ENCODE assay signal across 1 fruit fly cellular context in the genomic region with DNA sequence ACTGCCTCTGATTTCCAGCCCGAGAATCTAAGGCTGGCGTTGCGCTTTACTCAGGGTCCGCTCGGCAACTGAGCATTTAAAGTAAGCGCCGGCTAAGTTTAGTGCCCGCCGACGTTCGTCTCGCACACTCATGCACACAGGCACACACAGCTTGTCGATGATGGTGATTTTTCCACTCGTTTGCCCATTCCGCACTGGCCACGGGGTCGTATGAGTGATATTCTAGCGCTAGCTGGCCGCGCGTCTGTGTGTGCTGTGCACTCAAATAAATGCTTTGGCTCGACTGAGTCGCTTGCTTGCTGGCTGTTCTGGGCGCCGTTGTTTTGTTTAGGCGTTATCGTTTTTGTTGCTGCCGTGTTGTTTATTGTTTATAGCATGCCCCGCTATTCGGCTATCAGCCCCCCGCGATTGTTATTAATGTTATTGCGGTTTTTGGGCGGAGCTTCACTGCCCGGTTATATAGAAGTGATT.
TF ChIP-seq lines count a peak whose summit lies in the region.

A gene (minus strand): TSS at position 72 of the 471 bp plus-strand sequence.

TF ChIP-seq in whole organism, embryonic, 481 proteins besides CTCF, POLR2A, EP300 and RAD21 (continued from another document and continues in another):
- TF ChIP-seq amos (GFP tag; IDR thresholded peaks at IDR 0.05; lab: Robert Waterston, UW; ENCODE audit: partially characterized antibody) (peak; percentile 55; the same call in 1 of the 2 replicates), gem (tag; optimal IDR thresholded peaks at IDR 0.05; lab: Kevin White, UChicago) (peak; percentile 20), sens (GFP tag; lab: Kevin White, UChicago) (peak; percentile 41), CG7357 (GFP tag; IDR thresholded peaks at IDR 0.05; lab: Robert Waterston, UW) (no peak), CG13424 (tag; optimal IDR thresholded peaks at IDR 0.05; lab: Kevin White, UChicago) (no peak), Hey (tag; optimal IDR thresholded peaks at IDR 0.05; lab: Kevin White, UChicago) (peak; percentile 88), Dref (GFP tag; IDR thresholded peaks at IDR 0.05; lab: Robert Waterston, UW) (no peak), dpn (GFP tag; optimal IDR thresholded peaks at IDR 0.05; lab: Kevin White, UChicago) (no peak), zf30C (GFP tag; optimal IDR thresholded peaks at IDR 0.05; lab: Kevin White, UChicago) (no peak), CG11085 (GFP tag; IDR thresholded peaks at IDR 0.05; lab: Robert Waterston, UW) (no peak), CG13287 (GFP tag; IDR thresholded peaks at IDR 0.05; lab: Robert Waterston, UW; ENCODE audit: partially characterized antibody) (peak; percentile 66), fu2 (GFP tag; optimal IDR thresholded peaks at IDR 0.05; lab: Kevin White, UChicago) (no peak), Asciz (GFP tag; optimal IDR thresholded peaks at IDR 0.05; lab: Kevin White, UChicago) (no peak), Hr39 (optimal IDR thresholded peaks at IDR 0.05; lab: Kevin White, UChicago) (no peak), Fer3 (tag; optimal IDR thresholded peaks at IDR 0.05; lab: Kevin White, UChicago) (no peak), CG3407 (GFP tag; optimal IDR thresholded peaks at IDR 0.05; lab: Kevin White, UChicago) (no peak), CG7556 (GFP tag; optimal IDR thresholded peaks at IDR 0.05; lab: Kevin White, UChicago) (no peak), twi (tag; optimal IDR thresholded peaks at IDR 0.05; lab: Kevin White, UChicago) (no peak), Scr (GFP tag; IDR thresholded peaks at IDR 0.05; lab: Robert Waterston, UW; ENCODE audit: partially characterized antibody) (no peak), Dll (GFP tag; IDR thresholded peaks at IDR 0.05; lab: Robert Waterston, UW; ENCODE audit: partially characterized antibody) (no peak), Nf-YB (GFP tag; optimal IDR thresholded peaks at IDR 0.05; lab: Kevin White, UChicago) (no peak), Sry-β (GFP tag; optimal IDR thresholded peaks at IDR 0.05; lab: Kevin White, UChicago) (no peak), abd-A (tag; optimal IDR thresholded peaks at IDR 0.05; lab: Kevin White, UChicago) (peak; percentile 62), chinmo (GFP tag; IDR thresholded peaks at IDR 0.05; lab: Robert Waterston, UW; ENCODE audit: partially characterized antibody) (peak; percentile 91; the same call in 3 of the 4 replicates), CG17612 (GFP tag; IDR thresholded peaks at IDR 0.05; lab: Robert Waterston, UW) (no peak), dmrt11E (tag; optimal IDR thresholded peaks at IDR 0.05; lab: Kevin White, UChicago) (no peak), dan (GFP tag; IDR thresholded peaks at IDR 0.05; lab: Robert Waterston, UW) (no peak), dysf (GFP tag; IDR thresholded peaks at IDR 0.05; lab: Robert Waterston, UW) (no peak), Fer2 (tag; optimal IDR thresholded peaks at IDR 0.05; lab: Kevin White, UChicago) (no peak), mirr (GFP tag; optimal IDR thresholded peaks at IDR 0.05; lab: Kevin White, UChicago) (peak; percentile 75), CG7963 (GFP tag; IDR thresholded peaks at IDR 0.05; lab: Robert Waterston, UW; ENCODE audit: partially characterized antibody) (no peak), Meics (GFP tag; optimal IDR thresholded peaks at IDR 0.05; lab: Kevin White, UChicago) (peak; percentile 3), Fer1 (GFP tag; optimal IDR thresholded peaks at IDR 0.05; lab: Kevin White, UChicago) (peak; percentile 35), PHDP (tag; optimal IDR thresholded peaks at IDR 0.05; lab: Kevin White, UChicago) (peak; percentile 26), Lhr (GFP tag; optimal IDR thresholded peaks at IDR 0.05; lab: Kevin White, UChicago) (no peak), CG31365 (tag; optimal IDR thresholded peaks at IDR 0.05; lab: Kevin White, UChicago) (no peak), crc (GFP tag; optimal IDR thresholded peaks at IDR 0.05; lab: Kevin White, UChicago) (no peak), tup (GFP tag; optimal IDR thresholded peaks at IDR 0.05; lab: Kevin White, UChicago) (no peak), Ptx1 (GFP tag; IDR thresholded peaks at IDR 0.05; lab: Robert Waterston, UW) (no peak), CG2712 (tag; optimal IDR thresholded peaks at IDR 0.05; lab: Kevin White, UChicago) (no peak), br (optimal IDR thresholded peaks at IDR 0.05; lab: Kevin White, UChicago) (no peak), ems (GFP tag; optimal IDR thresholded peaks at IDR 0.05; lab: Kevin White, UChicago) (no peak), lilli (GFP tag; optimal IDR thresholded peaks at IDR 0.05; lab: Kevin White, UChicago) (no peak), CG3847 (GFP tag; IDR thresholded peaks at IDR 0.05; lab: Robert Waterston, UW) (0 out of 2 replicates have a peak, but pooled peaks have one; percentile 15), Aef1 (GFP tag; IDR thresholded peaks at IDR 0.05; lab: Robert Waterston, UW) (peak; percentile 39), CG17359 (tag; optimal IDR thresholded peaks at IDR 0.05; lab: Kevin White, UChicago) (no peak), CG34224 (GFP tag; IDR thresholded peaks at IDR 0.05; lab: Robert Waterston, UW; ENCODE audit: partially characterized antibody) (peak; percentile 55; the same call in 2 of the 3 replicates), grn (GFP tag; optimal IDR thresholded peaks at IDR 0.05; lab: Kevin White, UChicago) (no peak), Opbp (GFP tag; IDR thresholded peaks at IDR 0.05; lab: Robert Waterston, UW; ENCODE audit: partially characterized antibody) (no peak), lmd (GFP tag; IDR thresholded peaks at IDR 0.05; lab: Robert Waterston, UW) (no peak), CG10565 (GFP tag; optimal IDR thresholded peaks at IDR 0.05; lab: Kevin White, UChicago) (no peak), NfI (GFP tag; optimal IDR thresholded peaks at IDR 0.05; lab: Kevin White, UChicago) (no peak), schlank (tag; optimal IDR thresholded peaks at IDR 0.05; lab: Kevin White, UChicago) (no peak), Bdp1 (GFP tag; optimal IDR thresholded peaks at IDR 0.05; lab: Kevin White, UChicago) (no peak), cato (GFP tag; optimal IDR thresholded peaks at IDR 0.05; lab: Kevin White, UChicago; ENCODE audit: borderline replicate concordance) (no peak), CG1792 (GFP tag; optimal IDR thresholded peaks at IDR 0.05; lab: Kevin White, UChicago) (no peak), rib (GFP tag; IDR thresholded peaks at IDR 0.05; lab: Robert Waterston, UW) (no peak), Nf-YA (GFP tag; IDR thresholded peaks at IDR 0.05; lab: Robert Waterston, UW) (no peak), pan (optimal IDR thresholded peaks at IDR 0.05; lab: Kevin White, UChicago) (no peak), pan (GFP tag; optimal IDR thresholded peaks at IDR 0.05 in 1 of 2, IDR thresholded peaks at IDR 0.05 in 1 of 2) (no peak), ab (GFP tag; optimal IDR thresholded peaks at IDR 0.05; lab: Kevin White, UChicago) (no peak), Lpt (GFP tag; optimal IDR thresholded peaks at IDR 0.05; lab: Kevin White, UChicago) (no peak), trh (GFP tag; optimal IDR thresholded peaks at IDR 0.05; lab: Kevin White, UChicago) (no peak), sob (GFP tag; IDR thresholded peaks at IDR 0.05; lab: Robert Waterston, UW) (no peak), CG14014 (GFP tag; IDR thresholded peaks at IDR 0.05; lab: Robert Waterston, UW) (no peak), Deaf1 (tag; optimal IDR thresholded peaks at IDR 0.05; lab: Kevin White, UChicago) (peak; percentile 75), CG15011 (GFP tag; optimal IDR thresholded peaks at IDR 0.05; lab: Kevin White, UChicago) (no peak), CG6813 (GFP tag; optimal IDR thresholded peaks at IDR 0.05; lab: Kevin White, UChicago) (no peak), CG32772 (GFP tag; IDR thresholded peaks at IDR 0.05; lab: Robert Waterston, UW) (no peak), H15 (GFP tag; IDR thresholded peaks at IDR 0.05; lab: Robert Waterston, UW) (no peak), Hr3 (GFP tag; optimal IDR thresholded peaks at IDR 0.05; lab: Kevin White, UChicago) (no peak), eve (GFP tag; optimal IDR thresholded peaks at IDR 0.05; lab: Kevin White, UChicago) (no peak), CG8281 (tag; optimal IDR thresholded peaks at IDR 0.05; lab: Kevin White, UChicago) (no peak), CG15514 (GFP tag; optimal IDR thresholded peaks at IDR 0.05; lab: Kevin White, UChicago) (no peak), zen (tag; optimal IDR thresholded peaks at IDR 0.05; lab: Kevin White, UChicago) (no peak), Kr (GFP tag; optimal IDR thresholded peaks at IDR 0.05; lab: Kevin White, UChicago) (no peak), CG12071 (GFP tag; optimal IDR thresholded peaks at IDR 0.05; lab: Kevin White, UChicago) (no peak), CG10147 (GFP tag; optimal IDR thresholded peaks at IDR 0.05; lab: Kevin White, UChicago) (no peak), Gsc (GFP tag; IDR thresholded peaks at IDR 0.05; lab: Robert Waterston, UW) (no peak), pum (GFP tag; optimal IDR thresholded peaks at IDR 0.05; lab: Kevin White, UChicago) (no peak), Doc3 (GFP tag; IDR thresholded peaks at IDR 0.05; lab: Robert Waterston, UW; ENCODE audit: partially characterized antibody) (no peak), CG2116 (GFP tag; optimal IDR thresholded peaks at IDR 0.05; lab: Kevin White, UChicago) (no peak), Dip2 (GFP tag; IDR thresholded peaks at IDR 0.05; lab: Robert Waterston, UW) (no peak), Antp (GFP tag; optimal IDR thresholded peaks at IDR 0.05; lab: Kevin White, UChicago) (no peak), Eip74EF (GFP tag; optimal IDR thresholded peaks at IDR 0.05; lab: Kevin White, UChicago) (no peak), CG10267 (tag; optimal IDR thresholded peaks at IDR 0.05; lab: Kevin White, UChicago) (no peak), Atf-2 (GFP tag; optimal IDR thresholded peaks at IDR 0.05; lab: Kevin White, UChicago) (no peak), sim (GFP tag; IDR thresholded peaks at IDR 0.05; lab: Robert Waterston, UW) (no peak), ssp (GFP tag; IDR thresholded peaks at IDR 0.05; lab: Robert Waterston, UW) (no peak), aop (GFP tag; IDR thresholded peaks at IDR 0.05; lab: Robert Waterston, UW) (no peak), Xbp1 (GFP tag; optimal IDR thresholded peaks at IDR 0.05; lab: Kevin White, UChicago) (no peak), phol (tag; optimal IDR thresholded peaks at IDR 0.05; lab: Kevin White, UChicago) (no peak), insv (GFP tag; optimal IDR thresholded peaks at IDR 0.05; lab: Kevin White, UChicago) (no peak), Rx (GFP tag; IDR thresholded peaks at IDR 0.05; lab: Robert Waterston, UW) (no peak), scrt (GFP tag; optimal IDR thresholded peaks at IDR 0.05; lab: Kevin White, UChicago) (peak; percentile 1), Adf1 (GFP tag; IDR thresholded peaks at IDR 0.05; lab: Robert Waterston, UW) (peak; percentile 63; the same call in 1 of the 2 replicates), CG1647 (GFP tag; optimal IDR thresholded peaks at IDR 0.05; lab: Kevin White, UChicago) (no peak), ato (GFP tag; IDR thresholded peaks at IDR 0.05; lab: Robert Waterston, UW; ENCODE audit: partially characterized antibody) (no peak), CG12659 (GFP tag; optimal IDR thresholded peaks at IDR 0.05; lab: Kevin White, UChicago) (no peak), CG10321 (GFP tag; IDR thresholded peaks at IDR 0.05; lab: Robert Waterston, UW) (no peak), CG10274 (GFP tag; optimal IDR thresholded peaks at IDR 0.05; lab: Kevin White, UChicago) (no peak), lola (GFP tag; optimal IDR thresholded peaks at IDR 0.05; lab: Kevin White, UChicago) (no peak), Oli (tag; optimal IDR thresholded peaks at IDR 0.05; lab: Kevin White, UChicago) (no peak), ro (GFP tag; IDR thresholded peaks at IDR 0.05; lab: Robert Waterston, UW) (no peak), CG17912 (GFP tag; optimal IDR thresholded peaks at IDR 0.05; lab: Kevin White, UChicago) (no peak), CG8478 (optimal IDR thresholded peaks at IDR 0.05; lab: Kevin White, UChicago) (no peak), CoRest (tag; optimal IDR thresholded peaks at IDR 0.05; lab: Kevin White, UChicago) (no peak), Ets65A (GFP tag; lab: Kevin White, UChicago) (no peak), CG10979 (tag; optimal IDR thresholded peaks at IDR 0.05; lab: Kevin White, UChicago) (no peak), CG10462 (GFP tag; optimal IDR thresholded peaks at IDR 0.05; lab: Kevin White, UChicago) (no peak), repo (GFP tag; optimal IDR thresholded peaks at IDR 0.05; lab: Kevin White, UChicago) (no peak), Sry-δ (GFP tag; optimal IDR thresholded peaks at IDR 0.05; lab: Kevin White, UChicago) (no peak), CG15073 (GFP tag; optimal IDR thresholded peaks at IDR 0.05; lab: Kevin White, UChicago) (no peak), pita (GFP tag; optimal IDR thresholded peaks at IDR 0.05; lab: Kevin White, UChicago) (no peak), ara (GFP tag; IDR thresholded peaks at IDR 0.05; lab: Robert Waterston, UW) (no peak), bsh (GFP tag; optimal IDR thresholded peaks at IDR 0.05; lab: Kevin White, UChicago) (no peak), sug (tag; optimal IDR thresholded peaks at IDR 0.05; lab: Kevin White, UChicago) (peak; percentile 100), bbx (GFP tag; IDR thresholded peaks at IDR 0.05; lab: Robert Waterston, UW; ENCODE audit: partially characterized antibody) (no peak; the same call in 1 of the 2 replicates), vvl (GFP tag; IDR thresholded peaks at IDR 0.05; lab: Robert Waterston, UW) (no peak), CG17385 (GFP tag; optimal IDR thresholded peaks at IDR 0.05; lab: Kevin White, UChicago) (no peak), Max (GFP tag; optimal IDR thresholded peaks at IDR 0.05; lab: Kevin White, UChicago) (no peak), Hsf (GFP tag; optimal IDR thresholded peaks at IDR 0.05; lab: Kevin White, UChicago) (no peak), sr (GFP tag; IDR thresholded peaks at IDR 0.05; lab: Robert Waterston, UW) (no peak), CG13775 (GFP tag; optimal IDR thresholded peaks at IDR 0.05; lab: Kevin White, UChicago) (no peak), ERR (GFP tag; optimal IDR thresholded peaks at IDR 0.05; lab: Kevin White, UChicago) (no peak), fd3F (GFP tag; optimal IDR thresholded peaks at IDR 0.05; lab: Kevin White, UChicago) (no peak), chif (GFP tag; optimal IDR thresholded peaks at IDR 0.05; lab: Kevin White, UChicago) (no peak), CG18262 (tag; optimal IDR thresholded peaks at IDR 0.05; lab: Kevin White, UChicago) (no peak), CG1602 (GFP tag; optimal IDR thresholded peaks at IDR 0.05; lab: Kevin White, UChicago) (no peak), CG2678 (tag; optimal IDR thresholded peaks at IDR 0.05; lab: Kevin White, UChicago) (peak; percentile 51), CG43689 (GFP tag; IDR thresholded peaks at IDR 0.05; lab: Robert Waterston, UW) (no peak), emc (GFP tag; optimal IDR thresholded peaks at IDR 0.05; lab: Kevin White, UChicago) (no peak)
